Worm (Caenorhabditis elegans) whole organism, young adult: ENCODE results near the gene F16G10.13.

ENCODE experiments used
- B0019.2 ChIP-seq: fragments of 200-800 bp; sonication (Bioruptor generic); conservative IDR thresholded peaks from 2 replicates; pipeline ENCODE4 v1.3.6; 2022; ENCODE audit warnings: missing genetic modification reagents, missing genetic modification characterization, missing compliant biosample characterization
- B0035.1 ChIP-seq: sonication (generic microtip); optimal IDR thresholded peaks from 2 replicates; lab custom pipeline; 2016; ENCODE audit warnings: missing genetic modification characterization, mild to moderate bottlenecking, missing compliant biosample characterization, missing genotype, missing genetic modification reagents
- B0336.3 ChIP-seq: fragments of 200-800 bp; sonication (Bioruptor generic); IDR thresholded peaks from 2 replicates; pipeline ENCODE4 v1.3.6; 2022; ENCODE audit warnings: missing genetic modification characterization, missing compliant biosample characterization
- C17E4.6 ChIP-seq: fragments of 200-800 bp; sonication (Bioruptor generic); IDR thresholded peaks from 2 replicates; pipeline ENCODE4 v1.3.6; 2022; ENCODE audit warnings: missing genetic modification reagents, missing genetic modification characterization, missing compliant biosample characterization
- F22D6.2 ChIP-seq: sonication (generic microtip); optimal IDR thresholded peaks from 2 replicates; lab custom pipeline; 2016; ENCODE audit warnings: mild to moderate bottlenecking, missing genetic modification characterization, missing compliant biosample characterization
- Y53F4B.3 ChIP-seq: fragments of 200-800 bp; sonication (Bioruptor generic); IDR thresholded peaks from 2 replicates; pipeline ENCODE4 v1.3.6; 2022; ENCODE audit warnings: missing genetic modification reagents, missing genetic modification characterization, missing compliant biosample characterization
- akir-1 ChIP-seq: fragments of 200-800 bp; sonication (Bioruptor generic); optimal IDR thresholded peaks from 2 replicates; lab custom pipeline; 2018; ENCODE audit warnings: mild to moderate bottlenecking, missing genetic modification characterization, moderate library complexity, missing compliant biosample characterization
- aptf-3 ChIP-seq: fragments of 200-800 bp; sonication (Bioruptor generic); IDR thresholded peaks from 2 replicates; pipeline ENCODE4 v1.3.6; 2022; ENCODE audit warnings: missing genetic modification characterization, missing compliant biosample characterization
- athp-1 ChIP-seq: sonication (generic microtip); optimal IDR thresholded peaks from 2 replicates; lab custom pipeline; 2017; ENCODE audit warnings: mild to moderate bottlenecking, missing genetic modification characterization, missing compliant biosample characterization
- cebp-2 ChIP-seq: fragments of 200-800 bp; sonication (Bioruptor generic); IDR thresholded peaks from 2 replicates; pipeline ENCODE4 v1.3.6; 2022; ENCODE audit warnings: missing genetic modification characterization, missing compliant biosample characterization
- ceh-100 ChIP-seq: fragments of 200-800 bp; sonication (Bioruptor generic); IDR thresholded peaks from 2 replicates; pipeline ENCODE4 v1.3.6; 2022; ENCODE audit warnings: missing genetic modification reagents, missing genetic modification characterization, missing compliant biosample characterization
- ceh-27 ChIP-seq: fragments of 200-800 bp; sonication (Bioruptor generic); optimal IDR thresholded peaks from 2 replicates; lab custom pipeline; 2018; ENCODE audit warnings: mild to moderate bottlenecking, missing genetic modification characterization, moderate library complexity, missing compliant biosample characterization
- ceh-91 ChIP-seq: fragments of 200-800 bp; sonication (Bioruptor generic); IDR thresholded peaks from 2 replicates; pipeline ENCODE4 v1.3.6; 2022; ENCODE audit warnings: missing genetic modification reagents, missing genetic modification characterization, missing compliant biosample characterization
- die-1 ChIP-seq: sonication (generic microtip); optimal IDR thresholded peaks from 2 replicates; lab custom pipeline; 2016; ENCODE audit warnings: missing genotype, mild to moderate bottlenecking, missing genetic modification characterization, missing compliant biosample characterization
- efl-1 ChIP-seq: fragments of 150-350 bp; optimal IDR thresholded peaks from 2 replicates; lab custom pipeline; 2014; ENCODE audit warnings: missing biosample characterization, missing genetic modification reagents, missing genetic modification characterization
- egl-18 ChIP-seq: fragments of 200-800 bp; sonication (Bioruptor generic); IDR thresholded peaks from 2 replicates; pipeline ENCODE4 v1.3.6; 2022; ENCODE audit warnings: missing genetic modification reagents, missing genetic modification characterization, missing compliant biosample characterization
- fkh-3 ChIP-seq: sonication (generic microtip); optimal IDR thresholded peaks from 2 replicates; lab custom pipeline; 2016; ENCODE audit warnings: mild to moderate bottlenecking, missing genetic modification characterization, missing compliant biosample characterization
- him-1 ChIP-seq: sonication (generic microtip); optimal IDR thresholded peaks from 2 replicates; lab custom pipeline; 2016; ENCODE audit warnings: missing genotype, missing genetic modification reagents, missing genetic modification characterization, missing compliant biosample characterization
- hmg-1.2 ChIP-seq: fragments of 200-800 bp; sonication (Bioruptor generic); IDR thresholded peaks from 2 replicates; pipeline ENCODE4 v1.3.6; 2022; ENCODE audit warnings: missing genetic modification reagents, missing genetic modification characterization, missing compliant biosample characterization
- hsf-1 ChIP-seq: fragments of 200-800 bp; sonication (Bioruptor generic); IDR thresholded peaks from 2 replicates; pipeline ENCODE4 v1.3.6; 2022; ENCODE audit warnings: missing genetic modification reagents, missing genetic modification characterization, missing compliant biosample characterization
- let-526 ChIP-seq: fragments of 200-800 bp; sonication (Bioruptor generic); IDR thresholded peaks from 2 replicates; pipeline ENCODE4 v1.3.6; 2022; ENCODE audit warnings: missing genetic modification reagents, missing genetic modification characterization, missing compliant biosample characterization
- let-607 ChIP-seq, 2 experiments: fragments of 200-800 bp in 1 of 2; sonication (Bioruptor generic) in 1 of 2; sonication (generic microtip) in 1 of 2; optimal IDR thresholded peaks; 2 replicates each; lab custom pipeline; 2016 to 2018; ENCODE audit warnings: mild to moderate bottlenecking in 2 of 2, missing compliant biosample characterization in 2 of 2, missing genetic modification characterization in 2 of 2, moderate library complexity in 2 of 2, missing genotype in 1 of 2
- lin-26 ChIP-seq: fragments of 200-800 bp; sonication (Bioruptor generic); IDR thresholded peaks from 2 replicates; pipeline ENCODE4 v1.3.6; 2022; ENCODE audit warnings: missing genetic modification reagents, missing genetic modification characterization, missing compliant biosample characterization
- lin-35 ChIP-seq, 3 experiments: fragments of 150-350 bp in 2 of 3; sonication (generic microtip) in 1 of 3; optimal IDR thresholded peaks; 2 replicates each; lab custom pipeline; 2014 to 2018; ENCODE audit warnings: missing biosample characterization in 3 of 3, missing genetic modification characterization in 3 of 3, missing genetic modification reagents in 3 of 3
- madf-6 ChIP-seq: fragments of 200-800 bp; sonication (Bioruptor generic); IDR thresholded peaks from 2 replicates; pipeline ENCODE4 v1.3.6; 2022; ENCODE audit warnings: missing genetic modification reagents, missing genetic modification characterization, missing compliant biosample characterization
- mel-28 ChIP-seq: sonication (generic microtip); optimal IDR thresholded peaks from 2 replicates; lab custom pipeline; 2016; ENCODE audit warnings: borderline replicate concordance, mild to moderate bottlenecking, missing genetic modification characterization, missing compliant biosample characterization
- mes-4 ChIP-seq: sonication (generic microtip); optimal IDR thresholded peaks from 2 replicates; lab custom pipeline; 2016; ENCODE audit warnings: missing genotype, missing genetic modification characterization, missing compliant biosample characterization
- nfya-1 ChIP-seq: sonication (generic microtip); optimal IDR thresholded peaks from 2 replicates; lab custom pipeline; 2017; ENCODE audit warnings: antibody characterized with exemption, missing compliant biosample characterization, missing genetic modification characterization, borderline replicate concordance; ENCODE audit not compliant: insufficient read depth
- nhr-120 ChIP-seq: fragments of 200-800 bp; sonication (Bioruptor generic); IDR thresholded peaks from 2 replicates; pipeline ENCODE4 v1.3.6; 2022; ENCODE audit warnings: missing genetic modification characterization, missing compliant biosample characterization
- nhr-80 ChIP-seq: sonication (generic microtip); optimal IDR thresholded peaks from 2 replicates; lab custom pipeline; 2016; ENCODE audit warnings: missing genetic modification characterization, missing compliant biosample characterization
- pbrm-1 ChIP-seq: fragments of 200-800 bp; sonication (Bioruptor generic); IDR thresholded peaks from 2 replicates; pipeline ENCODE4 v1.3.6; 2022; ENCODE audit warnings: missing genetic modification reagents, missing genetic modification characterization, missing compliant biosample characterization
- pha-4 ChIP-seq: fragments of 150-350 bp; sonication (generic microtip); optimal IDR thresholded peaks from 2 replicates; lab custom pipeline; 2014; ENCODE audit warnings: missing biosample characterization, missing genetic modification reagents, missing genetic modification characterization
- repo-1 ChIP-seq: sonication (generic microtip); optimal IDR thresholded peaks from 2 replicates; lab custom pipeline; 2017; ENCODE audit warnings: mild to moderate bottlenecking, missing genetic modification characterization, missing compliant biosample characterization
- sdz-38 ChIP-seq: sonication (generic microtip); optimal IDR thresholded peaks from 2 replicates; lab custom pipeline; 2016; ENCODE audit warnings: missing genotype, missing genetic modification characterization, missing compliant biosample characterization
- tbp1 ChIP-seq: fragments of 200-800 bp; sonication (Bioruptor generic); optimal IDR thresholded peaks from 2 replicates; lab custom pipeline; 2018; ENCODE audit warnings: mild to moderate bottlenecking, missing genetic modification characterization, missing compliant biosample characterization
- zfh-2 ChIP-seq: fragments of 200-800 bp; sonication (Bioruptor generic); conservative IDR thresholded peaks from 2 replicates; pipeline ENCODE4 v1.3.6; 2022; ENCODE audit warnings: missing genetic modification reagents, missing genetic modification characterization, missing compliant biosample characterization
- ztf-18 ChIP-seq: sonication (generic microtip); optimal IDR thresholded peaks from 2 replicates; lab custom pipeline; 2016; ENCODE audit warnings: missing genotype, mild to moderate bottlenecking, missing genetic modification characterization, missing compliant biosample characterization
- ztf-25 ChIP-seq: fragments of 200-800 bp; sonication (Bioruptor generic); IDR thresholded peaks from 2 replicates; pipeline ENCODE4 v1.3.6; 2022; ENCODE audit warnings: missing genetic modification reagents, missing genetic modification characterization, missing compliant biosample characterization

F16G10.13 gene

DNA sequence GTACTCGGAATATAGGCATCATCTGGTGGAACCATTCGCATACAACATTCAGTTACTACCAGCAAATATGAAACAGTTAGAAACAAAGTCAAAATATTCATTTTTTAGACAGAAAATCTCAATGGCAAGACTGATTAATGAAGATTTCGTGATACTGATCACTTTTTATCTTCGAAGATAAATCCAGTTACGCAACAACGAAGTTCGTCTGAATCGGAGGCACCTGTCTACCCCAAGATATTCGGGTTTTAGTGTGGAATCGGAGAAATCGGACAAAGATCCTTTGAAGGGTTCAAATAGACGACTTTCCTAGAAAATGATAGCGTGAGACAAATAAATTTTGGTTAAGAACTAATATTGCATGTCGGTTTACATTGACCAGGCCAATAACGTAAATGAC, at the start of gene F16G10.13:
F16G10.13 (minus strand) TSS at position 101 of the 400 bp plus-strand sequence.
- TF ChIP-seq ceh-27 (GFP tag; lab: Kevin White, UChicago), result no peak
- no peak for TF ChIP-seq C17E4.6 (GFP tag; lab: Robert Waterston, UW)
- no peak for TF ChIP-seq tbp1 (GFP tag; lab: Kevin White, UChicago)
- no peak for TF ChIP-seq ztf-18 (tag; lab: Kevin White, UChicago)
- TF ChIP-seq mel-28 (tag; lab: Kevin White, UChicago), result no peak
- TF ChIP-seq B0019.2, result no peak

DNA sequence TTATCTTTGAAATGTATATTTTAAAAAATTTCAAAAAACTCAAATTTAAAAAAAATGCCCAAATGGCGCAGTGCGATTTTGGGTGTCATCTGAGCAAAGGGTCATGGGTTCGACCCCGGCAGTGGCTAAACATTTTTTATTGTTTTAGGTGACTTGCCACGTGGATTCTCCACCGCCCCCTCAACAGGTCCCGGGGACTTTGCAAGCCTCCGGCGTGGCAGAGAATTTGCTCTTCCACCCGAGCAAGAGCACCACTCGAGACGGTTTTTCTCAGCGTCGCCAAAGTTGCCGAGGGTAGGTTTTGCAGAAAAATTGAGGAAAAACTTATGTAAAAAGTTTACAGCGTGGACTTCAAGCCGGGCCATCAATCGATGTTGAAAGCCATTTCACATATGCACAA, 49.4 kb upstream of the F16G10.13 start:
- TF ChIP-seq ceh-91 (no peak), mes-4 (tag; lab: Kevin White, UChicago) (no peak), him-1 (no peak), cebp-2 (GFP tag; lab: Robert Waterston, UW) (no peak), let-607 (tag; optimal IDR thresholded peaks at IDR 0.05; lab: Kevin White, UChicago) (no peak), lin-26 (no peak), zfh-2 (GFP tag; lab: Robert Waterston, UW) (peak; percentile 55; the same call in 1 of the 2 replicates), akir-1 (no peak)
- TF ChIP-seq, all 124 proteins: peak for 1

DNA sequence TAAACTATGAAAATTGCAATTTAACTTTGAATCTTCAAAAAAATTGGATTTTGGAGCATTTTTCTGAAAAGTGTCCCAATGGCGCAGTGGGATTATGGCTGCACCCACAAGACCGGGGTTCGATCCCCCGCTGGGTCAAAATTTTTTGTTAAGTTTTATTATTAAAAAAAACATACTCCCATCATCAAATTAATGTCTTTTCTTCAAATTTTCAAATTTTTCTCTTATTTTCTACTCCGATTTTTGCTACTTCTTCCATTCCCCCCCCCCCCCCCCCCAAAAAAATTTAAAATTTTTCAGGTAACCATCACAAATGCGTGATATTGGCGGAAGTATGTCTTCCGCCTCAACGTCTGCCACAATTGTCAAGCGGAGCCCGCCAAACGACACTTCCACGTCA, 47.2 kb upstream of the F16G10.13 start, which contains the start of gene vab-19:
vab-19 (plus strand) TSS at position 301 of the 400 bp plus-strand sequence.
- TF ChIP-seq hsf-1 (GFP tag; lab: Robert Waterston, UW), result no peak
- TF ChIP-seq athp-1 (tag; lab: Kevin White, UChicago), result no peak
- TF ChIP-seq egl-18 (GFP tag; lab: Robert Waterston, UW), result no peak
- TF ChIP-seq F22D6.2, result no peak
- no peak for TF ChIP-seq hmg-1.2 (GFP tag; lab: Robert Waterston, UW)
- no peak for TF ChIP-seq pha-4 (tag; lab: Kevin White, UChicago)
- no peak for TF ChIP-seq ztf-18 (tag; lab: Kevin White, UChicago)
- TF ChIP-seq fkh-3 (tag; lab: Kevin White, UChicago), result no peak

DNA sequence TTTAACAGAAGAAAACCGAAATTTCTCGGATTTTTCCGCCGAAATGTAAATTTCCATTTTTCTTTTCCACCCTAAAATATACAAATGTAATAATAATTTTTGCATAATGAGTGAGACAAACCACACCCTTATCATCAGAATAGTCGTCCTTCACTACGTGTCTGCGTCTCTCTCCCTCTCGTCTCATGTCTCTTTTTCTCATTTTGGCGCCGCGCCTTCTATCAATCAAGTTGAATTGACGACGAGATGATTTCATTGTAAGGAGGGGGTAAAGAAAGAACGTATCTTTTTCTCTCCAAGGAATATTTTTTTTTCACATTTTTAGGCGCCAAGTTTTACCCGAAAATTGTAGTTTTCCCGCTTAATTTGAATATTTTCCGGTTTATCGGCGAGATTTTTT, 46.5 kb upstream of the F16G10.13 start:
- TF ChIP-seq pbrm-1, result no peak
- TF ChIP-seq nhr-80 (tag; lab: Kevin White, UChicago), result peak; percentile 30
- TF ChIP-seq, all 124 proteins: peak for 1

DNA sequence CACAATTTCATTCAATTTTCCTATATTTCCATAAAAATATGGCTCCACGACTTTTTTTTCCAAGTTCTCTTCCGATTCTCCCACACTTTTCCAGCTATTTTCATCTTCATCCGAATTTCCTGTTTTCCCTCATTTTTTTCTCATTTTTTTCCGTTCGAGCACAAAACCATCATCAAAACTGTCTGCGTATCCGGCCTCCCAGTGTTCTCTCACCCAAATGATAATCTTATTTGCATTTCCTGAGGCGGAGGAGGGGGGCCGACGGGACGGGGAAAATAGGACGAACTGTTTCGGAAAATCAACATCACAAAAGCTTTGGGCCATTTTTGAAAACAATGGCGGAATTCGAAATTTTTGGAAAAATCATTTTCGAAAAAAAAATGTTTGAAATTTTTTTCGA, 44.5 kb upstream of the F16G10.13 start:
- TF ChIP-seq hmg-1.2 (GFP tag; lab: Robert Waterston, UW) (peak; percentile 51), ztf-25 (GFP tag; lab: Robert Waterston, UW) (no peak)
- TF ChIP-seq, all 124 proteins: peak for 1

DNA sequence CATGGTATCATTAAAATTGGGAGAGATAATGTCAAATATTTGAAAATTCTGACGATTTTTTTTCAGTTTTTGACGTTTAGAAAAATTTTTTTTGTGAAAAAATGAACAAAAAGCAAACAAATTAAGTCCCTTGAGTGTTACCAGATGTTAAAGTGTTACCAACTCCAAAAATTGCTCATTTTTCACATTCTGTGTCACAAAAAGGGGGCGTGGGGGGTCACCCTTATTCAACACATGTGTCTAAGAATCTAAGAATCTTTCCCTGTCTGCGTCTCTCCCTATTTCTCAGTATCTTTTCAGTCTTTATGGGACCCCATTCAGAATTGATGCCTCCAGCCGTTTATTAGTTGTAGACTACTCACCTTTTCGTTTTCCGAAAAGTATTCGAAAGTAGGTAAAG, 43.2 kb upstream of the F16G10.13 start:
- no peak for TF ChIP-seq madf-6 (GFP tag; lab: Robert Waterston, UW)
- no peak for TF ChIP-seq repo-1 (tag; lab: Kevin White, UChicago)
- no peak for TF ChIP-seq let-526 (GFP tag; lab: Robert Waterston, UW)
- no peak for TF ChIP-seq aptf-3 (GFP tag; lab: Robert Waterston, UW)
- TF ChIP-seq efl-1 (GFP tag; lab: Kevin White, UChicago), result no peak
- no peak for TF ChIP-seq ceh-27 (GFP tag; lab: Kevin White, UChicago)
- no peak for TF ChIP-seq him-1
- TF ChIP-seq B0035.1, result no peak
- TF ChIP-seq Y53F4B.3 (GFP tag; lab: Robert Waterston, UW), result no peak
- TF ChIP-seq lin-35 (GFP tag; optimal IDR thresholded peaks at IDR 0.05; lab: Kevin White, UChicago), result no peak
- no peak for TF ChIP-seq die-1 (tag; lab: Kevin White, UChicago)
- TF ChIP-seq nfya-1 (tag; lab: Kevin White, UChicago), result no peak
- TF ChIP-seq ceh-100 (GFP tag; lab: Robert Waterston, UW), result no peak
- TF ChIP-seq nhr-120 (GFP tag; lab: Robert Waterston, UW), result no peak
- TF ChIP-seq B0336.3 (GFP tag; lab: Robert Waterston, UW), result no peak
- TF ChIP-seq sdz-38 (tag; lab: Kevin White, UChicago), result no peak
